Worm (Caenorhabditis elegans) whole organism, L4 larva: ENCODE results near the gene Y43F8B.12.

ENCODE experiments used
- F26F4.8 ChIP-seq: fragments of 200-800 bp; sonication (Bioruptor generic); conservative IDR thresholded peaks from 2 replicates; pipeline ENCODE4 v1.3.6; 2022; ENCODE audit warnings: missing genetic modification characterization, missing compliant biosample characterization
- ceh-28 ChIP-seq: fragments of 150-350 bp; optimal IDR thresholded peaks from 2 replicates; lab custom pipeline; 2014; ENCODE audit warnings: missing biosample characterization, missing genetic modification reagents, missing genetic modification characterization
- ceh-62 ChIP-seq: sonication (generic microtip); optimal IDR thresholded peaks from 2 replicates; lab custom pipeline; 2017; ENCODE audit warnings: missing biosample characterization, missing genetic modification characterization
- hmg-1.1 ChIP-seq: fragments of 200-800 bp; sonication (Bioruptor generic); IDR thresholded peaks from 2 replicates; pipeline ENCODE4 v1.3.6; 2022; ENCODE audit warnings: missing genetic modification reagents, missing genetic modification characterization, missing compliant biosample characterization
- mxl-3 ChIP-seq: fragments of 200-800 bp; sonication (Bioruptor generic); optimal IDR thresholded peaks from 2 replicates; lab custom pipeline; 2018; ENCODE audit warnings: mild to moderate bottlenecking, missing genetic modification characterization, missing compliant biosample characterization
- nhr-28 ChIP-seq: fragments of 150-350 bp; optimal IDR thresholded peaks from 2 replicates; lab custom pipeline; 2014; ENCODE audit warnings: missing biosample characterization, missing genetic modification characterization
- pqm-1 ChIP-seq: sonication (generic microtip); optimal IDR thresholded peaks from 2 replicates; lab custom pipeline; 2017; ENCODE audit warnings: missing biosample characterization, missing genetic modification characterization
- set-16 ChIP-seq: fragments of 200-800 bp; sonication (Bioruptor generic); IDR thresholded peaks from 2 replicates; pipeline ENCODE4 v1.3.6; 2022; ENCODE audit warnings: missing genetic modification reagents, missing genetic modification characterization, missing compliant biosample characterization

The Y43F8B.12 gene

ce11 chrV:19513552-19513951, 45.4 kb downstream of the Y43F8B.12 start, which contains the start of gene phy-4:
phy-4 (minus strand) TSS chrV:19513652.
- TF ChIP-seq F26F4.8 (GFP tag; lab: Robert Waterston, UW) (no peak), hmg-1.1 (no peak)

DNA sequence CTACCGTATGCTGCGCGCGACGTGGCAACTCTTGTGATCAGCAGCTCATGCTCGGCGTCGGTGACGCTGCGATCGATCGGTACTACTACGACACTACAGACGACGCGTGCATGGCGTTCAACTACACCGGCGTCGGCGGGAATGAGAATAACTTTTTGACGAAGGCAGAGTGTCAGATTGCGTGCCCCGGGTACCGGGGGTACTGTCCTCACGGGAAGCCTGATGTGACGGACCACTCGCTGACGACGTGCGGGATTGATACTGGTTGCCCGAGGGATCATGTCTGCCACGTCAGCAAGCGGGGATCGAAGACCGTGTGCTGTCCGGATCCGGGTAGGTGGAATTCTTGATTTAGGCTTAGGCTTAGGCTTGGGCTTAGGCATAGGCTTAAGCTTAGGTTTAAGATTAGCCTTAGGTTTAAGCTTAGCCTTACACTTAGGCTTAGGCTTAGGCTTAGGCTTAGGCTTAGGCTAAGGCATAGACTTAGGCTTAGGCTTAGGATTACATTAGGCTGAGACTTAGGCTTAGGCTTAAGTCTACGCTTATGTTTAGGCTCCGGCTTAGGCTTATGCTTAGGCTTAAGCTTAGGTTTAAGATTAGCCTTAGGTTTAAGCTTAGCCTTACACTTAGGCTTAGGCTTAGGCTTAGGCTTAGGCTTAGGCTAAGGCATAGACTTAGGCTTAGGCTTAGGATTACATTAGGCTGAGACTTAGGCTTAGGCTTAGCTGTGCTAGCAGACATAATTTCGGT, 49.6 kb downstream of the Y43F8B.12 start:
- peak; percentile 64 for TF ChIP-seq set-16 (GFP tag; lab: Robert Waterston, UW)

DNA sequence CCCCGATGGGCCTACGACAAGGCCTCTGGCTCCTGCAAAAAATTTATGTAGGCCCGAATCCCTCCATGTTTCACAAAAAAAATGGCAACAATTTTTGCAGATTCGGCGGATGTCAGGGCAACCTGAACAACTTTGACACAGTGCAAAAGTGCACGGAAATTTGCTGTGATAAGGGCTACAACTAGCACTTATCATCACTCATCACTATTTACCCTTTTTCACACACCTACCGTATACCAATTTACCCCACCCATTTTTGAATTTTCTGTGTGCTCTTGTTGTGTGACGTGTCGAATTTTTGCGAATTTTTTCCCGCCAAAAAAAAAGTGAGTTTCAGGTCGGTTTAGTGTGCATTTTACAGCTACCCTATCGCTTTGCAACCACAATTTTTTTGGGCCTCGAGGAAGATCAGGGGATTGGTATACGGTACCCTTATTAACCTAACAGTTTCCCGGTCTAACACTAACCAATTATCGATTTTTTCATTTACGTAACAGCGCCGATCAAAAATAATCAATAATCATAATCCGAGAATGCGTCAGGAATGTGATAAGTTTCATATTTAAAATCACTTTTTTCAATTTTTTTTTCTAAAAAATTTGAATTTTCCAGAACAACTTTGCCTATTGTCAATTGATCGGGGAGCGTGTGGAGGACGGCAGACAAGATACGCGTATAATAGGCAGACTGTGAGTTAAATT, 50.4 kb downstream of the Y43F8B.12 start:
- peak; percentile 83 for TF ChIP-seq ceh-28 (tag; lab: Kevin White, UChicago)
- TF ChIP-seq mxl-3 (GFP tag; lab: Kevin White, UChicago), result peak; percentile 27
- peak; percentile 71 for TF ChIP-seq pqm-1 (tag; lab: Kevin White, UChicago)
- TF ChIP-seq ceh-62 (tag; lab: Kevin White, UChicago), result no peak
- TF ChIP-seq nhr-28, result peak; percentile 61
